Fruit fly (Drosophila melanogaster) S2 (cell line): Measurements from ENCODE around the gene msopa.

Source experiments
- CG8478 ChIP-seq: fragments of >200 bp; optimal IDR thresholded peaks from 2 replicates; lab custom pipeline; 2018
- CTCF ChIP-seq, 2 experiments: fragments of >200 bp; optimal IDR thresholded peaks; 2 replicates each; lab custom pipeline; 2018

dm6 chr3L:22113186-22113585, 30.7 kb downstream of the msopa start:
- TF ChIP-seq CG8478 (no peak), CTCF (optimal IDR thresholded peaks at IDR 0.05; lab: Kevin White, UChicago) (no peak)
